Worm (Caenorhabditis elegans) whole organism, L2 larva: Measurements from ENCODE around the gene txt-18.
A peak's percentile ranks its signal among the peaks of the same experiment; 100 is the strongest.

Experiments
- C34F6.9 ChIP-seq: fragments of 150-350 bp; optimal IDR thresholded peaks from 2 replicates; lab custom pipeline; 2014; ENCODE audit warnings: missing biosample characterization, missing genetic modification characterization
- F13H6.1 ChIP-seq: sonication (generic microtip); optimal IDR thresholded peaks from 2 replicates; lab custom pipeline; 2016; ENCODE audit warnings: missing genetic modification characterization, missing compliant biosample characterization
- R02D3.7 ChIP-seq: fragments of 150-350 bp; optimal IDR thresholded peaks from 2 replicates; lab custom pipeline; 2014; ENCODE audit warnings: missing biosample characterization, missing genetic modification characterization
- Y55F3AM.14 ChIP-seq: fragments of 200-800 bp; sonication (Bioruptor generic); optimal IDR thresholded peaks from 2 replicates; lab custom pipeline; 2018; ENCODE audit warnings: mild to moderate bottlenecking, missing genetic modification characterization, missing compliant biosample characterization
- ZK546.5 ChIP-seq: sonication (generic microtip); optimal IDR thresholded peaks from 2 replicates; lab custom pipeline; 2017; ENCODE audit warnings: missing biosample characterization, missing genetic modification characterization
- alr-1 ChIP-seq: fragments of 150-350 bp; optimal IDR thresholded peaks from 2 replicates; lab custom pipeline; 2014; ENCODE audit warnings: missing biosample characterization, missing genetic modification characterization
- aly-2 ChIP-seq: fragments of 150-350 bp; optimal IDR thresholded peaks from 2 replicates; lab custom pipeline; 2014; ENCODE audit warnings: missing biosample characterization, missing genetic modification characterization
- ama-1 ChIP-seq: fragments of 150-350 bp; optimal IDR thresholded peaks from 2 replicates; lab custom pipeline; 2018; ENCODE audit warnings: inconsistent platforms
- blmp-1 ChIP-seq: sonication (generic microtip); optimal IDR thresholded peaks from 2 replicates; lab custom pipeline; 2017; ENCODE audit warnings: missing genetic modification characterization, mild to moderate bottlenecking, missing compliant biosample characterization, antibody characterized with exemption, moderate library complexity; ENCODE audit not compliant: insufficient read depth
- ceh-16 ChIP-seq: fragments of 150-350 bp; optimal IDR thresholded peaks from 2 replicates; lab custom pipeline; 2014; ENCODE audit warnings: missing biosample characterization, missing genetic modification characterization
- ceh-82 ChIP-seq: fragments of 150-350 bp; optimal IDR thresholded peaks from 2 replicates; lab custom pipeline; 2014; ENCODE audit warnings: missing biosample characterization, missing genetic modification characterization
- crh-2 ChIP-seq: sonication (generic microtip); optimal IDR thresholded peaks from 2 replicates; lab custom pipeline; 2017; ENCODE audit warnings: missing biosample characterization, missing genetic modification characterization
- dmd-4 ChIP-seq: sonication (generic microtip); optimal IDR thresholded peaks from 2 replicates; lab custom pipeline; 2017; ENCODE audit warnings: missing biosample characterization, missing genetic modification characterization
- egl-27 ChIP-seq: sonication (generic microtip); optimal IDR thresholded peaks from 3 replicates; lab custom pipeline; 2017; ENCODE audit warnings: missing biosample characterization, missing genetic modification reagents, missing genetic modification characterization
- elt-1 ChIP-seq: fragments of 150-350 bp; optimal IDR thresholded peaks from 2 replicates; lab custom pipeline; 2014; ENCODE audit warnings: missing biosample characterization, missing genetic modification characterization
- elt-3 ChIP-seq: sonication (generic microtip); optimal IDR thresholded peaks from 2 replicates; lab custom pipeline; 2017; ENCODE audit warnings: missing biosample characterization, missing genetic modification characterization
- fos-1 ChIP-seq: fragments of 150-350 bp; optimal IDR thresholded peaks from 2 replicates; lab custom pipeline; 2014; ENCODE audit warnings: missing biosample characterization, missing genetic modification characterization
- gmeb-1 ChIP-seq: fragments of 150-350 bp; optimal IDR thresholded peaks from 2 replicates; lab custom pipeline; 2014; ENCODE audit warnings: missing biosample characterization, missing genetic modification characterization
- lin-11 ChIP-seq: fragments of 150-350 bp; sonication (generic microtip); optimal IDR thresholded peaks from 2 replicates; lab custom pipeline; 2014; ENCODE audit warnings: missing biosample characterization, missing genetic modification characterization, inconsistent platforms, mixed read lengths
- lin-13 ChIP-seq: fragments of 150-350 bp; optimal IDR thresholded peaks from 2 replicates; lab custom pipeline; 2014; ENCODE audit warnings: missing biosample characterization, missing genetic modification reagents, missing genetic modification characterization
- lin-39 ChIP-seq: fragments of 150-350 bp; optimal IDR thresholded peaks from 2 replicates; lab custom pipeline; 2014; ENCODE audit warnings: missing biosample characterization, missing genetic modification reagents, missing genetic modification characterization
- lsy-2 ChIP-seq, 2 experiments: fragments of 150-350 bp in 1 of 2; sonication (generic microtip) in 1 of 2; optimal IDR thresholded peaks; 2 replicates each; lab custom pipeline; 2014 to 2017; ENCODE audit warnings: missing biosample characterization in 2 of 2, missing genetic modification characterization in 2 of 2
- mab-5 ChIP-seq: fragments of 150-350 bp; optimal IDR thresholded peaks from 2 replicates; lab custom pipeline; 2014; ENCODE audit warnings: missing biosample characterization, missing genetic modification characterization
- mbf-1 ChIP-seq: sonication (generic microtip); optimal IDR thresholded peaks from 2 replicates; lab custom pipeline; 2017; ENCODE audit warnings: missing biosample characterization, missing genetic modification characterization
- mdl-1 ChIP-seq, 2 experiments: fragments of 150-350 bp in 1 of 2; sonication (generic microtip) in 1 of 2; optimal IDR thresholded peaks; 2 replicates each; lab custom pipeline; 2017; ENCODE audit warnings: missing biosample characterization in 2 of 2, missing genetic modification characterization in 2 of 2
- nhr-10 ChIP-seq: sonication (generic microtip); optimal IDR thresholded peaks from 2 replicates; lab custom pipeline; 2017; ENCODE audit warnings: missing biosample characterization, missing genetic modification characterization
- nhr-11 ChIP-seq: fragments of 150-350 bp; optimal IDR thresholded peaks from 2 replicates; lab custom pipeline; 2014; ENCODE audit warnings: missing biosample characterization, missing genetic modification characterization
- nhr-12 ChIP-seq: fragments of 150-350 bp; optimal IDR thresholded peaks from 2 replicates; lab custom pipeline; 2014; ENCODE audit warnings: missing biosample characterization, missing genetic modification characterization
- nhr-129 ChIP-seq: fragments of 150-350 bp; optimal IDR thresholded peaks from 2 replicates; lab custom pipeline; 2014; ENCODE audit warnings: missing biosample characterization, missing genetic modification characterization
- nhr-21 ChIP-seq: fragments of 150-350 bp; optimal IDR thresholded peaks from 2 replicates; lab custom pipeline; 2014; ENCODE audit warnings: missing biosample characterization, missing genetic modification characterization
- nhr-23 ChIP-seq: fragments of 150-350 bp; optimal IDR thresholded peaks from 2 replicates; lab custom pipeline; 2014; ENCODE audit warnings: missing biosample characterization, missing genetic modification reagents, missing genetic modification characterization
- nhr-237 ChIP-seq: fragments of 150-350 bp; optimal IDR thresholded peaks from 2 replicates; lab custom pipeline; 2014; ENCODE audit warnings: missing biosample characterization, missing genetic modification characterization
- nhr-25 ChIP-seq: fragments of 150-350 bp; sonication (generic microtip); optimal IDR thresholded peaks from 3 replicates; lab custom pipeline; 2014; ENCODE audit warnings: missing biosample characterization, missing genetic modification characterization
- nhr-6 ChIP-seq: fragments of 150-350 bp; optimal IDR thresholded peaks from 2 replicates; lab custom pipeline; 2014; ENCODE audit warnings: missing biosample characterization, missing genetic modification characterization
- nhr-77 ChIP-seq: fragments of 150-350 bp; optimal IDR thresholded peaks from 2 replicates; lab custom pipeline; 2014; ENCODE audit warnings: missing biosample characterization, missing genetic modification characterization
- peb-1 ChIP-seq: fragments of 150-350 bp; optimal IDR thresholded peaks from 2 replicates; lab custom pipeline; 2014; ENCODE audit warnings: missing biosample characterization, missing genetic modification characterization
- sem-4 ChIP-seq: fragments of 150-350 bp; optimal IDR thresholded peaks from 2 replicates; lab custom pipeline; 2014; ENCODE audit warnings: missing biosample characterization, missing genetic modification reagents, missing genetic modification characterization
- skn-1 ChIP-seq: sonication (generic microtip); optimal IDR thresholded peaks from 2 replicates; lab custom pipeline; 2017; ENCODE audit warnings: missing biosample characterization, missing genetic modification characterization
- sma-3 ChIP-seq: sonication (generic microtip); optimal IDR thresholded peaks from 2 replicates; lab custom pipeline; 2016; ENCODE audit warnings: missing genetic modification reagents, missing genetic modification characterization, missing compliant biosample characterization
- sma-9 ChIP-seq, 2 experiments: fragments of 150-350 bp in 1 of 2; sonication (generic microtip) in 1 of 2; optimal IDR thresholded peaks; 2 replicates each; lab custom pipeline; 2014 to 2016; ENCODE audit warnings: missing genetic modification characterization in 2 of 2, mild to moderate bottlenecking in 1 of 2, missing biosample characterization in 1 of 2, missing compliant biosample characterization in 1 of 2, missing genetic modification reagents in 1 of 2, moderate library complexity in 1 of 2
- snpc-4 ChIP-seq: fragments of 150-350 bp; optimal IDR thresholded peaks from 2 replicates; lab custom pipeline; 2014; ENCODE audit warnings: missing biosample characterization, missing genetic modification characterization
- unc-39 ChIP-seq: fragments of 150-350 bp; optimal IDR thresholded peaks from 2 replicates; lab custom pipeline; 2014; ENCODE audit warnings: missing biosample characterization, missing genetic modification characterization
- unc-55 ChIP-seq: fragments of 150-350 bp; sonication (generic microtip); optimal IDR thresholded peaks from 3 replicates; lab custom pipeline; 2014; ENCODE audit warnings: missing biosample characterization, missing genetic modification reagents, missing genetic modification characterization
- unc-62 ChIP-seq: fragments of 150-350 bp; optimal IDR thresholded peaks from 2 replicates; lab custom pipeline; 2014; ENCODE audit warnings: missing biosample characterization, missing genetic modification reagents, missing genetic modification characterization
- zag-1 ChIP-seq: fragments of 150-350 bp; optimal IDR thresholded peaks from 2 replicates; lab custom pipeline; 2014; ENCODE audit warnings: missing biosample characterization, missing genetic modification characterization
- ztf-1 ChIP-seq: fragments of 200-800 bp; sonication (Bioruptor generic); conservative IDR thresholded peaks from 2 replicates; pipeline ENCODE4 v1.3.6; 2022; ENCODE audit warnings: missing genetic modification characterization, missing compliant biosample characterization
- ztf-11 ChIP-seq: sonication (generic microtip); optimal IDR thresholded peaks from 2 replicates; lab custom pipeline; 2017; ENCODE audit warnings: missing biosample characterization, missing genetic modification characterization
- ztf-4 ChIP-seq: fragments of 150-350 bp; optimal IDR thresholded peaks from 2 replicates; lab custom pipeline; 2014; ENCODE audit warnings: missing biosample characterization, missing genetic modification characterization

Gene txt-18

DNA sequence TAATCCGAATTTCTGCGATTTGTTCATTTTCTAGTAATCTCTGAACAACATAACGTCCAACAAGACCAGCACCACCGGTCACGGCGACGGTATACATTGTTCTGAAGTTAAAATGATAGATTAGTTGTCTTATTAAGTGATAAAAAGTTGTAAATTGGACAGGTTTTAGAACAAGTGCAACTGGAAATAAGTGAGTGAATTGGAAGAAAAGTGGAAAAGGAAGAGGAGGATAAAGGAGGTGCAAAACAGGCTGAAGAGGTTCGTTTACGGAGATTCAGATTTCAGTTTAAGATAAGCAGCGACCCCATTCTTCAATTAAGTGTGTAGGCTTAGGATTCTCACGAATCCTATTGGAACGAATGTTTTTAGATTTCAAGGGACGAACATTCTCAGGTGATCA is 15.0 kb downstream of the txt-18 start, which contains the start of gene C32D5.12:
TSS of gene C32D5.12 (minus strand) at position 101 of the 400 bp plus-strand sequence.
- TF ChIP-seq alr-1 (tag; lab: Kevin White, UChicago) (no peak), unc-62 (GFP tag; lab: Kevin White, UChicago) (no peak), elt-1 (no peak), nhr-237 (tag; lab: Kevin White, UChicago) (no peak), nhr-12 (tag; lab: Kevin White, UChicago) (no peak), ama-1 (lab: Kevin White, UChicago) (no peak), nhr-25 (no peak), unc-55 (GFP tag; lab: Kevin White, UChicago) (no peak), fos-1 (tag; lab: Kevin White, UChicago) (no peak), ztf-1 (GFP tag; lab: Robert Waterston, UW) (no peak), blmp-1 (no peak)

DNA sequence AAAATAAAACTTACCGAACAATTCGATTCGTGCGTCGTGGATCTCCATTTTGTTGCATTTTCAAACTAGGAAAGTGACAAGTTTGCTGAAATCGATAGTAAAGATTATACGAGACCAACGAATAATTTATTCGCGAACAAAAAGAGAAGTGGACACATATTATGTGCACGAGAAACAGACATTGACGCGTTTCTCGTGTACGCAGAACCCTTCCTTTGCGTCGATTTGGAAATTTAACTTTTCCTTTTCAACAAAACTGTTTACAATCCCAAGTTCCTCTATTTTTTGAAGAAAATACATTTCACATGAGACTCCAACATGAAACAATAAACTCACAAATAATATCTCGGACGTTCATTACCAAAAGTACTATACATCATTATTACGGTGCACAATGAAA is 16.9 kb downstream of the txt-18 start, which contains the start of gene K10B2.4:
TSS of gene K10B2.4 (minus strand) at position 138 of the 400 bp plus-strand sequence.
- TF ChIP-seq peb-1 (tag; lab: Kevin White, UChicago) (no peak), mab-5 (tag; lab: Kevin White, UChicago) (peak; percentile 40), gmeb-1 (tag; lab: Kevin White, UChicago) (peak; percentile 76), snpc-4 (peak; percentile 46), egl-27 (tag; lab: Kevin White, UChicago) (no peak), ztf-1 (GFP tag; lab: Robert Waterston, UW) (no peak), unc-39 (tag; lab: Kevin White, UChicago) (no peak), ZK546.5 (tag; lab: Kevin White, UChicago) (no peak), ama-1 (lab: Kevin White, UChicago) (no peak), nhr-21 (peak; percentile 40), nhr-237 (tag; lab: Kevin White, UChicago) (no peak), ceh-16 (tag; lab: Kevin White, UChicago) (peak; percentile 21), mbf-1 (tag; lab: Kevin White, UChicago) (no peak), C34F6.9 (tag; lab: Kevin White, UChicago) (peak; percentile 79), zag-1 (no peak), alr-1 (tag; lab: Kevin White, UChicago) (no peak), elt-1 (no peak), lsy-2 (tag; optimal IDR thresholded peaks at IDR 0.05; lab: Kevin White, UChicago) (peak; percentile 23 to 87), R02D3.7 (tag; lab: Kevin White, UChicago) (no peak), nhr-129 (peak; percentile 86), ztf-4 (tag; lab: Kevin White, UChicago) (no peak), unc-62 (GFP tag; lab: Kevin White, UChicago) (no peak), nhr-25 (peak; percentile 78), crh-2 (tag; lab: Kevin White, UChicago) (peak; percentile 75), lin-13 (peak; percentile 65), fos-1 (tag; lab: Kevin White, UChicago) (peak; percentile 44), mdl-1 (tag; optimal IDR thresholded peaks at IDR 0.05; lab: Kevin White, UChicago) (no peak), aly-2 (no peak), sem-4 (tag; lab: Kevin White, UChicago) (peak; percentile 33), Y55F3AM.14 (no peak), nhr-23 (tag; lab: Kevin White, UChicago) (no peak), lin-11 (tag; lab: Kevin White, UChicago) (no peak), unc-55 (GFP tag; lab: Kevin White, UChicago) (peak; percentile 81), nhr-10 (tag; lab: Kevin White, UChicago) (no peak), lin-39 (tag; lab: Kevin White, UChicago) (no peak), sma-3 (GFP tag; lab: Kevin White, UChicago) (peak; percentile 70), blmp-1 (no peak), nhr-11 (tag; lab: Kevin White, UChicago) (no peak), F13H6.1 (tag; lab: Kevin White, UChicago) (peak; percentile 37), skn-1 (tag; lab: Kevin White, UChicago) (no peak), nhr-6 (tag; lab: Kevin White, UChicago) (peak; percentile 68), nhr-77 (no peak), nhr-12 (tag; lab: Kevin White, UChicago) (no peak), sma-9 (GFP tag; optimal IDR thresholded peaks at IDR 0.05; lab: Kevin White, UChicago) (peak; percentile 73), sma-9 (tag; optimal IDR thresholded peaks at IDR 0.05; lab: Kevin White, UChicago) (no peak), ztf-11 (no peak), ceh-82 (no peak), elt-3 (tag; lab: Kevin White, UChicago) (no peak), dmd-4 (tag; lab: Kevin White, UChicago) (no peak)
